Fruit fly (Drosophila melanogaster) whole organism, adult: ENCODE measurements around the gene Cyp305a1.

Experiments
- CG11617 ChIP-seq: fragments of 200-800 bp; sonication (Bioruptor generic); optimal IDR thresholded peaks from 2 replicates; lab custom pipeline; 2017; ENCODE audit warnings: mild to moderate bottlenecking, missing biosample characterization, missing genetic modification reagents, missing genetic modification characterization
- CG12768 ChIP-seq: fragments of 200-800 bp; sonication (Bioruptor generic); optimal IDR thresholded peaks from 2 replicates; lab custom pipeline; 2017; ENCODE audit warnings: missing biosample characterization, missing genetic modification characterization, mild to moderate bottlenecking, moderate library complexity, missing genetic modification reagents
- CG14711 ChIP-seq: fragments of 200-800 bp; sonication (Bioruptor generic); optimal IDR thresholded peaks from 2 replicates; lab custom pipeline; 2018; ENCODE audit warnings: missing biosample characterization, mild to moderate bottlenecking, missing genetic modification characterization, moderate library complexity
- CG1620 ChIP-seq: fragments of 200-800 bp; sonication (Bioruptor generic); optimal IDR thresholded peaks from 2 replicates; lab custom pipeline; 2016; ENCODE audit warnings: missing biosample characterization, missing genetic modification characterization
- CG33017 ChIP-seq: fragments of 200-800 bp; sonication (Bioruptor generic); optimal IDR thresholded peaks from 2 replicates; lab custom pipeline; 2018; ENCODE audit warnings: missing biosample characterization, mild to moderate bottlenecking, missing genetic modification characterization, moderate library complexity
- CG5204 ChIP-seq: fragments of 200-800 bp; sonication (Bioruptor generic); optimal IDR thresholded peaks from 2 replicates; lab custom pipeline; 2016; ENCODE audit warnings: missing biosample characterization, missing genetic modification characterization
- CG7045 ChIP-seq: fragments of 200-800 bp; sonication (Bioruptor generic); optimal IDR thresholded peaks from 2 replicates; lab custom pipeline; 2017; ENCODE audit warnings: missing biosample characterization, mild to moderate bottlenecking, missing genetic modification characterization
- CG7101 ChIP-seq: fragments of 200-800 bp; sonication (Bioruptor generic); optimal IDR thresholded peaks from 2 replicates; lab custom pipeline; 2018; ENCODE audit warnings: missing biosample characterization, mild to moderate bottlenecking, missing genetic modification characterization, moderate library complexity
- Clk ChIP-seq: fragments of 200-800 bp; sonication (Bioruptor generic); optimal IDR thresholded peaks from 2 replicates; lab custom pipeline; 2017; ENCODE audit warnings: missing biosample characterization, missing genetic modification characterization
- Crg-1 ChIP-seq: fragments of 200-800 bp; sonication (Bioruptor generic); optimal IDR thresholded peaks from 2 replicates; lab custom pipeline; 2016; ENCODE audit warnings: missing biosample characterization, missing genetic modification characterization
- Hr96 ChIP-seq: fragments of 200-800 bp; sonication (Bioruptor generic); optimal IDR thresholded peaks from 2 replicates; lab custom pipeline; 2016; ENCODE audit warnings: missing biosample characterization, missing genetic modification characterization
- Mnt ChIP-seq: fragments of 200-800 bp; sonication (Bioruptor generic); optimal IDR thresholded peaks from 2 replicates; lab custom pipeline; 2016; ENCODE audit warnings: missing biosample characterization, mild to moderate bottlenecking, missing genetic modification characterization
- bab1 ChIP-seq: fragments of 200-800 bp; sonication (Bioruptor generic); optimal IDR thresholded peaks from 3 replicates; lab custom pipeline; 2019; ENCODE audit warnings: missing biosample characterization, mild to moderate bottlenecking, missing genetic modification characterization, moderate library complexity
- cic ChIP-seq: fragments of 200-800 bp; sonication (Bioruptor generic); optimal IDR thresholded peaks from 2 replicates; lab custom pipeline; 2017; ENCODE audit warnings: missing biosample characterization, mild to moderate bottlenecking, missing genetic modification characterization, moderate library complexity
- cnc ChIP-seq, 2 experiments: fragments of >200 bp; optimal IDR thresholded peaks; 2 replicates each; lab custom pipeline; 2017
- kay ChIP-seq: fragments of 200-800 bp; sonication (Bioruptor generic); peaks from one replicate; lab custom pipeline; 2016; ENCODE audit warnings: missing biosample characterization, missing genetic modification characterization, borderline replicate concordance
- ovo ChIP-seq: fragments of 200-800 bp; sonication (Bioruptor generic); optimal IDR thresholded peaks from 2 replicates; lab custom pipeline; 2016; ENCODE audit warnings: missing biosample characterization, missing genetic modification characterization
- pad ChIP-seq: fragments of 200-800 bp; sonication (Bioruptor generic); optimal IDR thresholded peaks from 3 replicates; lab custom pipeline; 2017; ENCODE audit warnings: missing biosample characterization, missing genetic modification characterization, mild to moderate bottlenecking, moderate library complexity, missing genetic modification reagents
- tj ChIP-seq: fragments of 200-800 bp; sonication (Bioruptor generic); optimal IDR thresholded peaks from 3 replicates; lab custom pipeline; 2017; ENCODE audit warnings: missing biosample characterization, mild to moderate bottlenecking, missing genetic modification characterization, moderate library complexity
- toe ChIP-seq: fragments of 200-800 bp; sonication (Bioruptor generic); optimal IDR thresholded peaks from 2 replicates; lab custom pipeline; 2016; ENCODE audit warnings: missing biosample characterization, missing genetic modification characterization

The Cyp305a1 gene

dm6 chr3L:19805895-19806294 is 7.2 kb downstream of the Cyp305a1 start, which contains the start of gene CG34116:
TSS of gene CG34116 (minus strand) at chr3L:19806036.
- TF ChIP-seq cic, result no peak
- no peak for TF ChIP-seq CG1620 (GFP tag; lab: Kevin White, UChicago)
- TF ChIP-seq Crg-1 (GFP tag; lab: Kevin White, UChicago), result no peak
- no peak for TF ChIP-seq ovo (GFP tag; lab: Kevin White, UChicago)
- TF ChIP-seq Mnt (GFP tag; lab: Kevin White, UChicago), result peak; percentile 18
- no peak for TF ChIP-seq CG7101
- TF ChIP-seq cnc (optimal IDR thresholded peaks at IDR 0.05; lab: Kevin White, UChicago), result no peak
- no peak for TF ChIP-seq tj (GFP tag; lab: Kevin White, UChicago)
- peak; percentile 24 for TF ChIP-seq bab1 (GFP tag; lab: Kevin White, UChicago)
- TF ChIP-seq CG14711 (tag; lab: Kevin White, UChicago), result no peak
- no peak for TF ChIP-seq CG33017
- no peak for TF ChIP-seq CG11617 (GFP tag; lab: Kevin White, UChicago)
- TF ChIP-seq CG7045 (GFP tag; lab: Kevin White, UChicago), result no peak
- TF ChIP-seq Clk (GFP tag; lab: Kevin White, UChicago), result no peak
- no peak for TF ChIP-seq Hr96
- TF ChIP-seq CG5204 (GFP tag; lab: Kevin White, UChicago), result no peak
- TF ChIP-seq kay, result no peak

DNA sequence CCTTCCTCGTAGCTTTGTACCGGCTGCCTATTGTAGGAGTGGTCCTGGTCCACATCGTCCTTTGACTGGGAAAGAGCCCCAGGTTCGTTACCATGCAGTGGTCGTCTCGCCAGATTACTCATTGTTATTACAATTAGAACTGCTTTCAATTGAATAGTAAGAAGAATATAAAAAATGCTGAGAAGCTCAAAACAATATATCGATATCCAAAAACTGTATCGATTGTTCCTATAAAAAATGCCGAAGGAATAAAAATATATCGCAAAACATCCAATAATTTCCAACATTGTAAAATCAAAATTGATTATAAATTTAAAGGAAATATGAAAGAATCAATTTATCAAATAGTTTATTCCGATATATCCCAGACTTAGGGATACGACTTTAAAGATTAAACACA is 8.2 kb downstream of the Cyp305a1 start, which contains the start of the genes TORIP and Ccdc58:
TORIP (minus strand) TSS at position 173 of the 400 bp plus-strand sequence.
Ccdc58 (plus strand) TSS at position 274 of the 400 bp plus-strand sequence.
- TF ChIP-seq CG7045 (GFP tag; lab: Kevin White, UChicago) (no peak), cic (no peak), kay (no peak), tj (GFP tag; lab: Kevin White, UChicago) (peak; percentile 75), Hr96 (no peak), cnc (optimal IDR thresholded peaks at IDR 0.05; lab: Kevin White, UChicago) (no peak)

- no peak for TF ChIP-seq toe (GFP tag; lab: Kevin White, UChicago)
- TF ChIP-seq cnc (optimal IDR thresholded peaks at IDR 0.05; lab: Kevin White, UChicago), result no peak
- no peak for TF ChIP-seq CG14711 (tag; lab: Kevin White, UChicago)
- no peak for TF ChIP-seq CG11617 (GFP tag; lab: Kevin White, UChicago)
- TF ChIP-seq bab1 (GFP tag; lab: Kevin White, UChicago), result no peak
- TF ChIP-seq pad (GFP tag; lab: Kevin White, UChicago), result no peak
- no peak for TF ChIP-seq cic
Measured at dm6 chr3L:19801105-19801504, 12.0 kb downstream of the Cyp305a1 start, which contains the start of gene CG14102. TSS of gene CG14102 (minus strand) at chr3L:19801291.

- TF ChIP-seq tj (GFP tag; lab: Kevin White, UChicago), result peak; percentile 25
- no peak for TF ChIP-seq CG12768 (GFP tag; lab: Kevin White, UChicago)
Measured at dm6 chr3L:19798978-19799377, 14.2 kb downstream of the Cyp305a1 start, which contains the start of gene Ir76a. TSS of gene Ir76a (plus strand) at chr3L:19799278.

- TF ChIP-seq CG5204 (GFP tag; lab: Kevin White, UChicago) (no peak), cnc (optimal IDR thresholded peaks at IDR 0.05; lab: Kevin White, UChicago) (no peak), CG14711 (tag; lab: Kevin White, UChicago) (peak; percentile 59), kay (peak; percentile 98), CG1620 (GFP tag; lab: Kevin White, UChicago) (peak; percentile 75), pad (GFP tag; lab: Kevin White, UChicago) (peak; percentile 71), cic (peak; percentile 66), tj (GFP tag; lab: Kevin White, UChicago) (peak; percentile 80), CG33017 (peak; percentile 87), Crg-1 (GFP tag; lab: Kevin White, UChicago) (peak; percentile 85), Hr96 (peak; percentile 78), CG7101 (peak; percentile 84), CG7045 (GFP tag; lab: Kevin White, UChicago) (peak; percentile 90), toe (GFP tag; lab: Kevin White, UChicago) (peak; percentile 86), CG11617 (GFP tag; lab: Kevin White, UChicago) (peak; percentile 96), ovo (GFP tag; lab: Kevin White, UChicago) (peak; percentile 61), CG12768 (GFP tag; lab: Kevin White, UChicago) (peak; percentile 89), bab1 (GFP tag; lab: Kevin White, UChicago) (peak; percentile 91), Clk (GFP tag; lab: Kevin White, UChicago) (peak; percentile 69), Mnt (GFP tag; lab: Kevin White, UChicago) (peak; percentile 82)
Measured at dm6 chr3L:19794203-19794802, 18.8 kb downstream of the Cyp305a1 start.

- peak; percentile 31 for TF ChIP-seq bab1 (GFP tag; lab: Kevin White, UChicago)
- no peak for TF ChIP-seq Hr96
- TF ChIP-seq tj (GFP tag; lab: Kevin White, UChicago), result peak; percentile 42
- peak; percentile 90 for TF ChIP-seq kay
- peak; percentile 81 for TF ChIP-seq ovo (GFP tag; lab: Kevin White, UChicago)
Measured at dm6 chr3L:19793438-19793998, 19.6 kb downstream of the Cyp305a1 start, which contains the start of the genes CG42637, Gyc76C and SREBP. TSS of gene CG42637 (minus strand) at chr3L:19793569. TSS of gene Gyc76C (minus strand) at chr3L:19793569. TSS of gene SREBP (plus strand) at chr3L:19793935.
